Worm (Caenorhabditis elegans) whole organism, late embryonic: ENCODE measurements around the gene Y32F6A.4.

Experiments
- K09A11.1 ChIP-seq: sonication (generic microtip); optimal IDR thresholded peaks from 2 replicates; lab custom pipeline; 2017; ENCODE audit warnings: antibody characterized with exemption, mild to moderate bottlenecking, missing genetic modification characterization, missing compliant biosample characterization; ENCODE audit not compliant: insufficient read depth
- Y22D7AL.16 ChIP-seq: sonication (generic microtip); optimal IDR thresholded peaks from 2 replicates; lab custom pipeline; 2016; ENCODE audit warnings: missing genetic modification characterization, missing compliant biosample characterization
- ahr-1 ChIP-seq: sonication (generic microtip); optimal IDR thresholded peaks from 2 replicates; lab custom pipeline; 2016; ENCODE audit warnings: missing genetic modification characterization, missing compliant biosample characterization
- ceh-18 ChIP-seq: sonication (generic microtip); optimal IDR thresholded peaks from 2 replicates; lab custom pipeline; 2016; ENCODE audit warnings: missing genetic modification characterization, missing compliant biosample characterization
- ceh-19 ChIP-seq: fragments of 200-800 bp; sonication (Bioruptor generic); optimal IDR thresholded peaks from 2 replicates; lab custom pipeline; 2018; ENCODE audit warnings: mild to moderate bottlenecking, missing genetic modification characterization, missing compliant biosample characterization
- ceh-24 ChIP-seq: sonication (generic microtip); optimal IDR thresholded peaks from 2 replicates; lab custom pipeline; 2016; ENCODE audit warnings: mild to moderate bottlenecking, missing genetic modification characterization, missing compliant biosample characterization
- ceh-30 ChIP-seq: fragments of 150-350 bp; optimal IDR thresholded peaks from 2 replicates; lab custom pipeline; 2014; ENCODE audit warnings: missing biosample characterization, missing genetic modification characterization
- ceh-34 ChIP-seq: sonication (generic microtip); optimal IDR thresholded peaks from 2 replicates; lab custom pipeline; 2016; ENCODE audit warnings: mild to moderate bottlenecking, missing genetic modification characterization, missing compliant biosample characterization
- ceh-45 ChIP-seq: fragments of 200-800 bp; sonication (Bioruptor generic); IDR thresholded peaks from 2 replicates; pipeline ENCODE4 v1.3.6; 2022; ENCODE audit warnings: missing genetic modification reagents, missing genetic modification characterization, missing compliant biosample characterization
- ceh-9 ChIP-seq: sonication (generic microtip); optimal IDR thresholded peaks from 2 replicates; lab custom pipeline; 2016; ENCODE audit warnings: mild to moderate bottlenecking, missing genetic modification characterization, inconsistent platforms, missing compliant biosample characterization
- che-1 ChIP-seq: sonication (generic microtip); optimal IDR thresholded peaks from 2 replicates; lab custom pipeline; 2016; ENCODE audit warnings: mild to moderate bottlenecking, missing genetic modification characterization, missing compliant biosample characterization
- dmd-4 ChIP-seq: sonication (generic microtip); optimal IDR thresholded peaks from 2 replicates; lab custom pipeline; 2016; ENCODE audit warnings: borderline replicate concordance, missing genetic modification characterization, missing compliant biosample characterization
- dve-1 ChIP-seq: sonication (generic microtip); optimal IDR thresholded peaks from 2 replicates; lab custom pipeline; 2017; ENCODE audit warnings: antibody characterized with exemption, mild to moderate bottlenecking, missing genetic modification characterization, missing compliant biosample characterization
- elt-2 ChIP-seq: sonication (generic microtip); optimal IDR thresholded peaks from 2 replicates; lab custom pipeline; 2016; ENCODE audit warnings: missing genetic modification reagents, missing genetic modification characterization, missing compliant biosample characterization
- elt-4 ChIP-seq: sonication (generic microtip); optimal IDR thresholded peaks from 2 replicates; lab custom pipeline; 2016; ENCODE audit warnings: missing genetic modification characterization, missing compliant biosample characterization
- fax-1 ChIP-seq: sonication (generic microtip); optimal IDR thresholded peaks from 2 replicates; lab custom pipeline; 2016; ENCODE audit warnings: missing genotype, missing genetic modification characterization, missing compliant biosample characterization
- gmeb-2 ChIP-seq: sonication (generic microtip); optimal IDR thresholded peaks from 2 replicates; lab custom pipeline; 2016; ENCODE audit warnings: missing genetic modification characterization, inconsistent platforms, missing compliant biosample characterization
- hlh-6 ChIP-seq: sonication (generic microtip); optimal IDR thresholded peaks from 2 replicates; lab custom pipeline; 2016; ENCODE audit warnings: missing genotype, missing genetic modification characterization, missing compliant biosample characterization
- lim-6 ChIP-seq: sonication (generic microtip); optimal IDR thresholded peaks from 2 replicates; lab custom pipeline; 2016; ENCODE audit warnings: missing genetic modification characterization, missing compliant biosample characterization
- lin-11 ChIP-seq: fragments of 200-800 bp; sonication (Bioruptor generic); optimal IDR thresholded peaks from 2 replicates; lab custom pipeline; 2018; ENCODE audit warnings: mild to moderate bottlenecking, missing genetic modification characterization, missing compliant biosample characterization
- nfya-1 ChIP-seq: sonication (generic microtip); optimal IDR thresholded peaks from 2 replicates; lab custom pipeline; 2017; ENCODE audit warnings: missing genetic modification characterization, mild to moderate bottlenecking, missing compliant biosample characterization, antibody characterized with exemption, moderate library complexity
- nhr-11 ChIP-seq: fragments of 150-350 bp; optimal IDR thresholded peaks from 2 replicates; lab custom pipeline; 2014; ENCODE audit warnings: missing biosample characterization, missing genetic modification characterization
- npax-4 ChIP-seq: sonication (generic microtip); optimal IDR thresholded peaks from 2 replicates; lab custom pipeline; 2016; ENCODE audit warnings: missing genetic modification characterization, missing compliant biosample characterization
- odd-2 ChIP-seq: sonication (generic microtip); optimal IDR thresholded peaks from 2 replicates; lab custom pipeline; 2017; ENCODE audit warnings: antibody characterized with exemption, mild to moderate bottlenecking, missing genetic modification characterization, missing compliant biosample characterization
- pag-3 ChIP-seq: sonication (generic microtip); optimal IDR thresholded peaks from 2 replicates; lab custom pipeline; 2016; ENCODE audit warnings: missing compliant biosample characterization, missing genetic modification characterization, borderline replicate concordance
- pax-1 ChIP-seq: fragments of 150-350 bp; optimal IDR thresholded peaks from 2 replicates; lab custom pipeline; 2014; ENCODE audit warnings: missing biosample characterization, missing genetic modification characterization
- pha-4 ChIP-seq: fragments of 150-350 bp; optimal IDR thresholded peaks from 2 replicates; lab custom pipeline; 2018; ENCODE audit warnings: missing biosample characterization, missing genetic modification reagents, missing genetic modification characterization
- pqm-1 ChIP-seq: sonication (generic microtip); optimal IDR thresholded peaks from 2 replicates; lab custom pipeline; 2016; ENCODE audit warnings: missing genetic modification characterization, missing compliant biosample characterization
- rnt-1 ChIP-seq: sonication (generic microtip); optimal IDR thresholded peaks from 2 replicates; lab custom pipeline; 2016; ENCODE audit warnings: missing genetic modification characterization, missing compliant biosample characterization
- sox-4 ChIP-seq: sonication (generic microtip); optimal IDR thresholded peaks from 2 replicates; lab custom pipeline; 2017; ENCODE audit warnings: mild to moderate bottlenecking, missing genetic modification characterization, inconsistent platforms, missing compliant biosample characterization
- tbx-2 ChIP-seq: sonication (generic microtip); optimal IDR thresholded peaks from 2 replicates; lab custom pipeline; 2016; ENCODE audit warnings: missing genetic modification characterization, missing compliant biosample characterization
- tbx-7 ChIP-seq: sonication (generic microtip); optimal IDR thresholded peaks from 2 replicates; lab custom pipeline; 2016; ENCODE audit warnings: missing genotype, missing genetic modification characterization, missing compliant biosample characterization
- ttx-3 ChIP-seq: sonication (generic microtip); optimal IDR thresholded peaks from 2 replicates; lab custom pipeline; 2016; ENCODE audit warnings: missing genetic modification reagents, missing genetic modification characterization, missing compliant biosample characterization
- unc-3 ChIP-seq, 2 experiments: fragments of 200-800 bp in 1 of 2; sonication (Bioruptor generic) in 1 of 2; sonication (generic microtip) in 1 of 2; conservative IDR thresholded peaks in 1 of 2; optimal IDR thresholded peaks in 1 of 2; 2 replicates each; pipeline versions ENCODE4 v1.3.6 to Lab custom; 2016 to 2022; ENCODE audit warnings: missing compliant biosample characterization in 2 of 2, missing genetic modification characterization in 2 of 2, missing genetic modification reagents in 1 of 2
- unc-86 ChIP-seq: sonication (generic microtip); optimal IDR thresholded peaks from 2 replicates; lab custom pipeline; 2016; ENCODE audit warnings: missing genetic modification characterization, missing compliant biosample characterization
- zip-5 ChIP-seq: sonication (generic microtip); optimal IDR thresholded peaks from 2 replicates; lab custom pipeline; 2016; ENCODE audit warnings: missing genetic modification characterization, missing compliant biosample characterization
- ztf-16 ChIP-seq: sonication (generic microtip); optimal IDR thresholded peaks from 2 replicates; lab custom pipeline; 2017; ENCODE audit warnings: missing genetic modification characterization, missing compliant biosample characterization

Y32F6A.4 gene

DNA sequence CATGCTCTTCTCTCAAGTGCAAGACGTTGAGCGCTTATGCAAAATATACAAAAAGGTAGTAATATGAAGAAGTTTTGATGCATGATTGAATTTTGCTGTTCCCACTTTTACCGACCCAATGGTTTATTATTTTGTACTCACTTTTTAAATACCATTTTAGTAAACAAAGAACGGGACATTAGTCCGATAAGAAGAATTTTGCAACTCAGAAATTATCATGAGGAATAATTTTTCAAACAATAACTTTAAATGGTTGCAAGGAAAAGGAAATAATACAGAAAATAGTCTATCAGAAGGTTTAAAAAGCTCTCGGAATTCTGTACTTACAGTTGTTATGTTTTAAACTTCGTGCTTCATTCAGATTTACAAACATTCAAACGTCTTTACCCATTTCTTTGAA is 19.3 kb downstream of the Y32F6A.4 start, which contains the start of gene F15H10.9:
F15H10.9 (minus strand) TSS at position 101 of the 400 bp plus-strand sequence.
- no peak for TF ChIP-seq odd-2 (tag; lab: Kevin White, UChicago)
- TF ChIP-seq zip-5 (tag; lab: Kevin White, UChicago), result no peak
- TF ChIP-seq ceh-18 (tag; lab: Kevin White, UChicago), result no peak
- TF ChIP-seq rnt-1, result no peak
- no peak for TF ChIP-seq ztf-16 (tag; lab: Kevin White, UChicago)
- TF ChIP-seq ceh-24 (tag; lab: Kevin White, UChicago), result no peak
- no peak for TF ChIP-seq fax-1 (tag; lab: Kevin White, UChicago)
- TF ChIP-seq unc-86, result no peak
- no peak for TF ChIP-seq dve-1 (tag; lab: Kevin White, UChicago)
- TF ChIP-seq ceh-45 (GFP tag; lab: Robert Waterston, UW), result no peak
- TF ChIP-seq pqm-1 (tag; lab: Kevin White, UChicago), result no peak
- TF ChIP-seq ceh-30, result no peak
- no peak for TF ChIP-seq ahr-1 (tag; lab: Kevin White, UChicago)
- TF ChIP-seq ceh-9 (tag; lab: Kevin White, UChicago), result no peak
- no peak for TF ChIP-seq dmd-4 (tag; lab: Kevin White, UChicago)
- TF ChIP-seq sox-4 (tag; lab: Kevin White, UChicago), result no peak
- no peak for TF ChIP-seq K09A11.1 (tag; lab: Kevin White, UChicago)
- TF ChIP-seq pag-3 (tag; lab: Kevin White, UChicago), result no peak
- TF ChIP-seq nfya-1 (tag; lab: Kevin White, UChicago), result no peak
- TF ChIP-seq che-1 (tag; lab: Kevin White, UChicago), result no peak

DNA sequence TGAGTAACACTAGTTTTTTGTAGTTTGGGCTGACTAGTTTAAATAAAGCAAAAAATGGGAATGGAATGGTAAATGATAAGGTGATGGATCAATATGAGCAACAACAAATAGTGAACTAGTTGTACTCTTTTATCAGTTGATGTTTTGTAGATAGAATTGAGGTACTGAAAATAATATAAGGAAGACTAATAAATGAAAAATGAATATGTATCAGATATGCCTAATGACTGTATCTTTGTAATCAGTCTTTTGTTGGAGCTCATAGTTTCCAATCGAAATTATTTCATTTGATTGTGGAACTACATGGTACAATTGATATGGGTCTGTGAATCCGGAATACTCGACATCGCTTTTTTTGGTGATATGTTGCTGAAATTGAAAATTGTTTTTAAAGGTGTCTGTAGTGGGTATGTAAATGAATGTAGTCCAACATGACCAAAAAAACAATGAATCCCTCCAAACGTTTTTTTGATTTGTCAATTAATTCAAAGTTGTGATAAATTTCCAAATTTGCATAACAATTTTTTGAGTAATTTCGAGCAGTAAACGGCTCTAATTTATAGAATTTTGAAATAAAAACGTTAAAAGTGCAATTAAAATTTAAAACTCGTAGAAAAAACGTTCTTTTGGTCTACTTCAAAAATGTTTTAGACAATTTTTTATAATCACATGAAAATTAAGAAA is 23.7 kb downstream of the Y32F6A.4 start, which contains the start of gene F15H10.12:
F15H10.12 (minus strand) TSS at position 51 of the 684 bp plus-strand sequence.
- TF ChIP-seq ceh-34 (tag; lab: Kevin White, UChicago) (no peak), tbx-7 (tag; lab: Kevin White, UChicago) (no peak), elt-2 (tag; lab: Kevin White, UChicago) (no peak), ceh-19 (GFP tag; lab: Kevin White, UChicago) (no peak), pag-3 (tag; lab: Kevin White, UChicago) (no peak), tbx-2 (tag; lab: Kevin White, UChicago) (no peak), che-1 (tag; lab: Kevin White, UChicago) (no peak), gmeb-2 (tag; lab: Kevin White, UChicago) (no peak), Y22D7AL.16 (tag; lab: Kevin White, UChicago) (no peak), lim-6 (no peak), odd-2 (tag; lab: Kevin White, UChicago) (no peak), unc-3 (GFP tag; conservative IDR thresholded peaks at IDR 0.05; lab: Robert Waterston, UW) (no peak), unc-3 (tag; optimal IDR thresholded peaks at IDR 0.05; lab: Kevin White, UChicago) (no peak), hlh-6 (tag; lab: Kevin White, UChicago) (no peak), pha-4 (no peak), npax-4 (tag; lab: Kevin White, UChicago) (no peak), pax-1 (no peak), nhr-11 (tag; lab: Kevin White, UChicago) (no peak)
- TF ChIP-seq, all 69 proteins: peak for 0

DNA sequence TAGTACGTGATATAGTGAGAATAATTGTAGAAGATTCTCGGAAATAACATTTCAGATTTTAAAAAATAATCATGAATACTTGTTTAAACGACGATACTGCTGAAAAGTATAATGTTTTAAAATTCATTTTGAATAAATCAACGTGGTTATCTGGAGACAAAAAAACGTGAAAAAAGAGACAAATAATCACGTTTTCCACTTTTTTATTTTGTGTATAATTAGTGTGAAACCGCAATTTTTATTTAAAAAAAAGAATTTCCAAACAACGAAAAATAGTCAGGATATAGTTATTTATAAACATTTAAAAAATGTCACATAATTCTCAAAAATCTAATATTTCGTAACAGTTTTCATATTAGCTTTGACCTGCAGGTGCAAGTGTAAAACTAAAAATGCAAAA is 27.6 kb downstream of the Y32F6A.4 start, which contains the start of gene F15H10.7:
F15H10.7 (minus strand) TSS at position 101 of the 400 bp plus-strand sequence.
- TF ChIP-seq elt-4 (tag; lab: Kevin White, UChicago) (no peak), sox-4 (tag; lab: Kevin White, UChicago) (no peak), ttx-3 (tag; lab: Kevin White, UChicago) (no peak), lin-11 (tag; lab: Kevin White, UChicago) (no peak), ceh-34 (tag; lab: Kevin White, UChicago) (no peak)
